Fruit fly (Drosophila melanogaster): Measurements from ENCODE around the gene CG31730.
A peak's percentile ranks its signal among the peaks of the same experiment; 100 is the strongest.

Gene CG31730

dm6 chr2L:13222225-13222648, 37.3 kb downstream of the CG31730 start, which contains the start of the genes Ski6 and CG16812 (continued):
- peak; percentile 78 for TF ChIP-seq CG9817 (tag; optimal IDR thresholded peaks at IDR 0.05)
- TF ChIP-seq CG17359 (tag; optimal IDR thresholded peaks at IDR 0.05) = peak; percentile 78
- TF ChIP-seq Hand (GFP tag; optimal IDR thresholded peaks at IDR 0.05) = no peak
- TF ChIP-seq Nf-YB (GFP tag; optimal IDR thresholded peaks at IDR 0.05) = peak; percentile 47
- TF ChIP-seq CG6854 (GFP tag; optimal IDR thresholded peaks at IDR 0.05) = no peak
- TF ChIP-seq sens (GFP tag) = peak; percentile 94
- TF ChIP-seq salm (tag; optimal IDR thresholded peaks at IDR 0.05) = peak; percentile 20
- TF ChIP-seq CG14860 (GFP tag; IDR thresholded peaks at IDR 0.05; ENCODE audit: partially characterized antibody) = no peak
- peak; percentile 2 to 80 for TF ChIP-seq dpn (GFP tag; optimal IDR thresholded peaks at IDR 0.05)
- TF ChIP-seq hkb (optimal IDR thresholded peaks at IDR 0.05) = no peak
- TF ChIP-seq hkb (GFP tag; IDR thresholded peaks at IDR 0.05) = peak; percentile 69
- TF ChIP-seq vnd (GFP tag; IDR thresholded peaks at IDR 0.05; ENCODE audit: partially characterized antibody) = no peak
- TF ChIP-seq gcm (GFP tag; optimal IDR thresholded peaks at IDR 0.05) = peak; percentile 68
- TF ChIP-seq lilli (GFP tag; optimal IDR thresholded peaks at IDR 0.05) = peak; percentile 77
- TF ChIP-seq chif (GFP tag; optimal IDR thresholded peaks at IDR 0.05) = peak in 1 of 2 experiments; percentile 15
- peak; percentile 68 for TF ChIP-seq MTF-1 (GFP tag; optimal IDR thresholded peaks at IDR 0.05; ENCODE audit: borderline replicate concordance)
- TF ChIP-seq CG8388 (GFP tag; optimal IDR thresholded peaks at IDR 0.05) = peak; percentile 63
- no peak for TF ChIP-seq sqz (GFP tag; optimal IDR thresholded peaks at IDR 0.05)
- TF ChIP-seq Med (GFP tag) = peak; percentile 84
- TF ChIP-seq HHEX (GFP tag; optimal IDR thresholded peaks at IDR 0.05) = peak; percentile 28
- TF ChIP-seq NfI (GFP tag; optimal IDR thresholded peaks at IDR 0.05) = peak; percentile 58
- TF ChIP-seq tgo (GFP tag; IDR thresholded peaks at IDR 0.05) = peak; percentile 58; the same call in 2 of the 3 replicates
- no peak for TF ChIP-seq gsb (GFP tag; IDR thresholded peaks at IDR 0.05)
- TF ChIP-seq CoRest (tag; optimal IDR thresholded peaks at IDR 0.05) = peak; percentile 81
- peak; percentile 70 for TF ChIP-seq Dek (tag; optimal IDR thresholded peaks at IDR 0.05)
- TF ChIP-seq ftz-f1 (GFP tag; optimal IDR thresholded peaks at IDR 0.05) = no peak
- TF ChIP-seq CG7786 (GFP tag; optimal IDR thresholded peaks at IDR 0.05) = peak; percentile 12
- peak; percentile 68 for TF ChIP-seq gsb-n (tag; optimal IDR thresholded peaks at IDR 0.05)
- peak; percentile 52 for TF ChIP-seq kay (GFP tag; optimal IDR thresholded peaks at IDR 0.05)
- TF ChIP-seq CG14710 (tag; optimal IDR thresholded peaks at IDR 0.05) = peak; percentile 88
- TF ChIP-seq Oli (tag; optimal IDR thresholded peaks at IDR 0.05) = peak; percentile 42
- TF ChIP-seq CG6683 (GFP tag; optimal IDR thresholded peaks at IDR 0.05) = no peak
- no peak for TF ChIP-seq CG18599 (GFP tag; optimal IDR thresholded peaks at IDR 0.05)
- TF ChIP-seq cad (GFP tag; optimal IDR thresholded peaks at IDR 0.05) = no peak
- TF ChIP-seq CG17328 (GFP tag; IDR thresholded peaks at IDR 0.05) = peak; percentile 68
- peak; percentile 25 for TF ChIP-seq CG1233 (GFP tag; optimal IDR thresholded peaks at IDR 0.05)
- peak; percentile 32 for TF ChIP-seq Mad (GFP tag; optimal IDR thresholded peaks at IDR 0.05)
- peak; percentile 77 for TF ChIP-seq CG12155 (GFP tag; optimal IDR thresholded peaks at IDR 0.05)
- TF ChIP-seq CG8359 (GFP tag; optimal IDR thresholded peaks at IDR 0.05; ENCODE audit: borderline replicate concordance) = no peak
- no peak for TF ChIP-seq CG10543 (GFP tag; optimal IDR thresholded peaks at IDR 0.05)
- peak; percentile 60; the same call in 1 of the 2 replicates for TF ChIP-seq MBD-R2 (GFP tag; IDR thresholded peaks at IDR 0.05)
- 0 out of 2 replicates have a peak, but pooled peaks have one; percentile 41 for TF ChIP-seq Rx (GFP tag; IDR thresholded peaks at IDR 0.05)
- TF ChIP-seq kah (GFP tag; optimal IDR thresholded peaks at IDR 0.05) = no peak
- TF ChIP-seq en (GFP tag; optimal IDR thresholded peaks at IDR 0.05) = peak; percentile 3
- peak; percentile 85 for TF ChIP-seq CG13424 (tag; optimal IDR thresholded peaks at IDR 0.05)
- TF ChIP-seq Dip3 (GFP tag; optimal IDR thresholded peaks at IDR 0.05) = peak; percentile 30
- no peak for TF ChIP-seq ERR (GFP tag; optimal IDR thresholded peaks at IDR 0.05)
- TF ChIP-seq Spps (tag; optimal IDR thresholded peaks at IDR 0.05) = peak; percentile 59
- TF ChIP-seq Max (GFP tag; optimal IDR thresholded peaks at IDR 0.05) = peak; percentile 75
- TF ChIP-seq CHES-1-like (GFP tag; optimal IDR thresholded peaks at IDR 0.05) = peak; percentile 16

All from whole organism, embryonic.